Worm (Caenorhabditis elegans): ENCODE data around the gene vig-1.

Gene vig-1

ce11 chrII:1306550-1306949, 14.3 kb upstream of the vig-1 start:
- TF ChIP-seq repo-1 (tag; optimal IDR thresholded peaks at IDR 0.05) (no peak), F37B4.10 (GFP tag; IDR thresholded peaks at IDR 0.05) (no peak), ztf-26 (tag; optimal IDR thresholded peaks at IDR 0.05) (no peak), mxl-1 (tag; optimal IDR thresholded peaks at IDR 0.05) (no peak), lsy-27 (tag; optimal IDR thresholded peaks at IDR 0.05; ENCODE audit: borderline replicate concordance, insufficient read depth) (no peak), unc-62 (GFP tag; optimal IDR thresholded peaks at IDR 0.05) (no peak), F33H1.4 (GFP tag; IDR thresholded peaks at IDR 0.05) (peak; percentile 94), xnd-1 (tag; optimal IDR thresholded peaks at IDR 0.05) (peak; percentile 96), nfya-1 (tag; optimal IDR thresholded peaks at IDR 0.05; ENCODE audit: borderline replicate concordance, insufficient read depth) (no peak), attf-5 (GFP tag; optimal IDR thresholded peaks at IDR 0.05) (no peak), tbp1 (GFP tag; optimal IDR thresholded peaks at IDR 0.05) (peak; percentile 9), F55B11.4 (tag; optimal IDR thresholded peaks at IDR 0.05; ENCODE audit: borderline replicate concordance, insufficient read depth) (no peak), B0035.1 (tag; optimal IDR thresholded peaks at IDR 0.05) (no peak), snpc-4 (GFP tag; optimal IDR thresholded peaks at IDR 0.05) (no peak), snpc-4 (tag; optimal IDR thresholded peaks at IDR 0.05) (no peak), hlh-12 (tag; optimal IDR thresholded peaks at IDR 0.05) (no peak), ztf-28 (GFP tag; IDR thresholded peaks at IDR 0.05) (no peak), ets-4 (GFP tag; optimal IDR thresholded peaks at IDR 0.05) (no peak), F52B5.7 (tag; optimal IDR thresholded peaks at IDR 0.05) (no peak), ccch-3 (GFP tag; optimal IDR thresholded peaks at IDR 0.05) (no peak), snpc-1.3 (tag; optimal IDR thresholded peaks at IDR 0.05; ENCODE audit: insufficient read depth) (peak; percentile 5), F22D6.2 (tag; optimal IDR thresholded peaks at IDR 0.05) (no peak), Y53F4B.3 (GFP tag; IDR thresholded peaks at IDR 0.05) (no peak), ztf-25 (GFP tag; IDR thresholded peaks at IDR 0.05) (no peak), B0261.1 (tag; optimal IDR thresholded peaks at IDR 0.05) (no peak), hmg-1.2 (GFP tag; IDR thresholded peaks at IDR 0.05) (0 out of 2 replicates have a peak, but pooled peaks have one; percentile 9), snpc-3.4 (tag; optimal IDR thresholded peaks at IDR 0.05) (peak; percentile 61), atf-7 (tag; optimal IDR thresholded peaks at IDR 0.05) (no peak), efl-1 (GFP tag; optimal IDR thresholded peaks at IDR 0.05) (peak; percentile 35), zfh-2 (GFP tag; conservative IDR thresholded peaks at IDR 0.05) (no peak), madf-10 (tag; optimal IDR thresholded peaks at IDR 0.05) (no peak), chd-7 (tag; optimal IDR thresholded peaks at IDR 0.05) (no peak), T26A5.8 (tag; optimal IDR thresholded peaks at IDR 0.05) (no peak), pbrm-1 (GFP tag; IDR thresholded peaks at IDR 0.05) (no peak), attf-6 (GFP tag; IDR thresholded peaks at IDR 0.05) (no peak), F49E8.2 (tag; optimal IDR thresholded peaks at IDR 0.05; ENCODE audit: insufficient read depth) (peak; percentile 56), bed-1 (GFP tag; IDR thresholded peaks at IDR 0.05) (no peak), lin-40 (tag; optimal IDR thresholded peaks at IDR 0.05) (no peak), nhr-80 (tag; optimal IDR thresholded peaks at IDR 0.05) (no peak), ztf-6 (GFP tag; IDR thresholded peaks at IDR 0.05) (no peak), athp-1 (tag; optimal IDR thresholded peaks at IDR 0.05) (no peak), Y79H2A.3 (GFP tag; conservative IDR thresholded peaks at IDR 0.05) (no peak), nhr-120 (GFP tag; IDR thresholded peaks at IDR 0.05) (no peak), nhr-179 (tag; optimal IDR thresholded peaks at IDR 0.05) (no peak), nfya-2 (GFP tag; IDR thresholded peaks at IDR 0.05) (no peak), madf-6 (GFP tag; IDR thresholded peaks at IDR 0.05) (peak; percentile 94), F23B12.7 (tag; optimal IDR thresholded peaks at IDR 0.05; ENCODE audit: insufficient read depth) (no peak), madf-8 (GFP tag; conservative IDR thresholded peaks at IDR 0.05) (peak; percentile 73), somi-1 (GFP tag; optimal IDR thresholded peaks at IDR 0.05) (no peak)

Measured in whole organism, young adult.